Worm (Caenorhabditis elegans): ENCODE results near the gene C24H10.2.

ce11 chrX:5106942-5107341 lies 42.5 kb downstream of the C24H10.2 start, which contains the start of gene C42D8.9:
- TF ChIP-seq ama-1 (optimal IDR thresholded peaks at IDR 0.05) (no peak), pes-1 (GFP tag; IDR thresholded peaks at IDR 0.05) (no peak), hnd-1 (tag; optimal IDR thresholded peaks at IDR 0.05) (no peak)

Measured in whole organism, early embryonic.